1 fruit fly cellular context compared by ENCODE assay signal in genomic region chr3R:27197581-27197980, dm6.
TF ChIP-seq lines count a peak whose summit lies in the region.

No protein-coding gene starts in this region.

TF ChIP-seq in whole organism, prepupa, 60 proteins besides CTCF, POLR2A, EP300 and RAD21 (continued from another document):
- TF ChIP-seq CG3032 (tag; optimal IDR thresholded peaks at IDR 0.05; lab: Kevin White, UChicago) = peak; percentile 39
- TF ChIP-seq CG16779 (tag; optimal IDR thresholded peaks at IDR 0.05; lab: Kevin White, UChicago) = no peak
- no peak for TF ChIP-seq CG11902 (GFP tag; optimal IDR thresholded peaks at IDR 0.05; lab: Kevin White, UChicago)
- peak; percentile 63 for TF ChIP-seq CG3919 (GFP tag; optimal IDR thresholded peaks at IDR 0.05; lab: Kevin White, UChicago)
- TF ChIP-seq CG31627 (GFP tag; optimal IDR thresholded peaks at IDR 0.05; lab: Kevin White, UChicago) = no peak
- TF ChIP-seq esn (GFP tag; optimal IDR thresholded peaks at IDR 0.05; lab: Kevin White, UChicago) = peak; percentile 40
- TF ChIP-seq pdm3 (GFP tag; optimal IDR thresholded peaks at IDR 0.05; lab: Kevin White, UChicago) = peak; percentile 24
- TF ChIP-seq Ets96B (tag; optimal IDR thresholded peaks at IDR 0.05; lab: Kevin White, UChicago) = peak; percentile 49
- TF ChIP-seq CG6854 (GFP tag; optimal IDR thresholded peaks at IDR 0.05; lab: Kevin White, UChicago) = no peak
- TF ChIP-seq OdsH (GFP tag; optimal IDR thresholded peaks at IDR 0.05; lab: Kevin White, UChicago) = peak; percentile 35
- no peak for TF ChIP-seq fkh (GFP tag; optimal IDR thresholded peaks at IDR 0.05; lab: Kevin White, UChicago)
- peak; percentile 27 for TF ChIP-seq Hr4 (GFP tag; optimal IDR thresholded peaks at IDR 0.05; lab: Kevin White, UChicago)
- no peak for TF ChIP-seq CG4318 (GFP tag; optimal IDR thresholded peaks at IDR 0.05; lab: Kevin White, UChicago)
- peak; percentile 88 for TF ChIP-seq Eip78C (GFP tag; lab: Kevin White, UChicago)
- TF ChIP-seq salr (GFP tag; optimal IDR thresholded peaks at IDR 0.05; lab: Kevin White, UChicago) = peak in 1 of 2 experiments; percentile 14
- peak; percentile 10 for TF ChIP-seq fd59A (GFP tag; optimal IDR thresholded peaks at IDR 0.05; lab: Kevin White, UChicago)
- TF ChIP-seq achi (GFP tag; optimal IDR thresholded peaks at IDR 0.05; lab: Kevin White, UChicago) = peak; percentile 46
- peak; percentile 4 for TF ChIP-seq Sox14 (GFP tag; optimal IDR thresholded peaks at IDR 0.05; lab: Kevin White, UChicago)
- peak; percentile 10 for TF ChIP-seq Smox (GFP tag; optimal IDR thresholded peaks at IDR 0.05; lab: Kevin White, UChicago)
- peak; percentile 44 for TF ChIP-seq acj6 (GFP tag; optimal IDR thresholded peaks at IDR 0.05; lab: Kevin White, UChicago)
- no peak for TF ChIP-seq CG6276 (GFP tag; optimal IDR thresholded peaks at IDR 0.05; lab: Kevin White, UChicago)
- no peak for TF ChIP-seq eg (GFP tag; IDR thresholded peaks at IDR 0.05; lab: Robert Waterston, UW)
- TF ChIP-seq CG15336 (GFP tag; IDR thresholded peaks at IDR 0.05; lab: Robert Waterston, UW) = no peak
- no peak for TF ChIP-seq Ets21C (GFP tag; optimal IDR thresholded peaks at IDR 0.05; lab: Kevin White, UChicago)
- no peak for TF ChIP-seq fd85E (GFP tag; optimal IDR thresholded peaks at IDR 0.05; lab: Kevin White, UChicago)
- TF ChIP-seq CG34406 (GFP tag; optimal IDR thresholded peaks at IDR 0.05; lab: Kevin White, UChicago) = peak; percentile 14
- peak; percentile 38 for TF ChIP-seq dsx (GFP tag; optimal IDR thresholded peaks at IDR 0.05; lab: Kevin White, UChicago; ENCODE audit: poor library complexity, severe bottlenecking)
- TF ChIP-seq lz (GFP tag; optimal IDR thresholded peaks at IDR 0.05; lab: Kevin White, UChicago) = peak; percentile 15
- no peak for TF ChIP-seq cyc (GFP tag; optimal IDR thresholded peaks at IDR 0.05; lab: Kevin White, UChicago)
- peak; percentile 40 for TF ChIP-seq CG10669 (GFP tag; optimal IDR thresholded peaks at IDR 0.05; lab: Kevin White, UChicago)
- TF ChIP-seq topi (GFP tag; optimal IDR thresholded peaks at IDR 0.05; lab: Kevin White, UChicago) = peak; percentile 26
- TF ChIP-seq Eip75B (GFP tag; optimal IDR thresholded peaks at IDR 0.05; lab: Kevin White, UChicago) = peak; percentile 22
- TF ChIP-seq CG8319 (GFP tag; optimal IDR thresholded peaks at IDR 0.05; lab: Kevin White, UChicago) = no peak
- peak; percentile 40 for TF ChIP-seq spab (GFP tag; optimal IDR thresholded peaks at IDR 0.05; lab: Kevin White, UChicago)
